Fruit fly (Drosophila melanogaster) whole organism, adult: ENCODE data around the gene CG34179.

Experiments
- CG11617 ChIP-seq: fragments of 200-800 bp; sonication (Bioruptor generic); optimal IDR thresholded peaks from 2 replicates; lab custom pipeline; 2017; ENCODE audit warnings: mild to moderate bottlenecking, missing biosample characterization, missing genetic modification reagents, missing genetic modification characterization
- CG12768 ChIP-seq: fragments of 200-800 bp; sonication (Bioruptor generic); optimal IDR thresholded peaks from 2 replicates; lab custom pipeline; 2017; ENCODE audit warnings: missing biosample characterization, missing genetic modification characterization, mild to moderate bottlenecking, moderate library complexity, missing genetic modification reagents
- CG14711 ChIP-seq: fragments of 200-800 bp; sonication (Bioruptor generic); optimal IDR thresholded peaks from 2 replicates; lab custom pipeline; 2018; ENCODE audit warnings: missing biosample characterization, mild to moderate bottlenecking, missing genetic modification characterization, moderate library complexity
- CG1620 ChIP-seq: fragments of 200-800 bp; sonication (Bioruptor generic); optimal IDR thresholded peaks from 2 replicates; lab custom pipeline; 2016; ENCODE audit warnings: missing biosample characterization, missing genetic modification characterization
- CG33017 ChIP-seq: fragments of 200-800 bp; sonication (Bioruptor generic); optimal IDR thresholded peaks from 2 replicates; lab custom pipeline; 2018; ENCODE audit warnings: missing biosample characterization, mild to moderate bottlenecking, missing genetic modification characterization, moderate library complexity
- CG5204 ChIP-seq: fragments of 200-800 bp; sonication (Bioruptor generic); optimal IDR thresholded peaks from 2 replicates; lab custom pipeline; 2016; ENCODE audit warnings: missing biosample characterization, missing genetic modification characterization
- CG7045 ChIP-seq: fragments of 200-800 bp; sonication (Bioruptor generic); optimal IDR thresholded peaks from 2 replicates; lab custom pipeline; 2017; ENCODE audit warnings: missing biosample characterization, mild to moderate bottlenecking, missing genetic modification characterization
- CG7101 ChIP-seq: fragments of 200-800 bp; sonication (Bioruptor generic); optimal IDR thresholded peaks from 2 replicates; lab custom pipeline; 2018; ENCODE audit warnings: missing biosample characterization, mild to moderate bottlenecking, missing genetic modification characterization, moderate library complexity
- Clk ChIP-seq: fragments of 200-800 bp; sonication (Bioruptor generic); optimal IDR thresholded peaks from 2 replicates; lab custom pipeline; 2017; ENCODE audit warnings: missing biosample characterization, missing genetic modification characterization
- Crg-1 ChIP-seq: fragments of 200-800 bp; sonication (Bioruptor generic); optimal IDR thresholded peaks from 2 replicates; lab custom pipeline; 2016; ENCODE audit warnings: missing biosample characterization, missing genetic modification characterization
- Hr96 ChIP-seq: fragments of 200-800 bp; sonication (Bioruptor generic); optimal IDR thresholded peaks from 2 replicates; lab custom pipeline; 2016; ENCODE audit warnings: missing biosample characterization, missing genetic modification characterization
- Mnt ChIP-seq: fragments of 200-800 bp; sonication (Bioruptor generic); optimal IDR thresholded peaks from 2 replicates; lab custom pipeline; 2016; ENCODE audit warnings: missing biosample characterization, mild to moderate bottlenecking, missing genetic modification characterization
- bab1 ChIP-seq: fragments of 200-800 bp; sonication (Bioruptor generic); optimal IDR thresholded peaks from 3 replicates; lab custom pipeline; 2019; ENCODE audit warnings: missing biosample characterization, mild to moderate bottlenecking, missing genetic modification characterization, moderate library complexity
- cic ChIP-seq: fragments of 200-800 bp; sonication (Bioruptor generic); optimal IDR thresholded peaks from 2 replicates; lab custom pipeline; 2017; ENCODE audit warnings: missing biosample characterization, mild to moderate bottlenecking, missing genetic modification characterization, moderate library complexity
- cnc ChIP-seq, 2 experiments: fragments of >200 bp; optimal IDR thresholded peaks; 2 replicates each; lab custom pipeline; 2017
- kay ChIP-seq: fragments of 200-800 bp; sonication (Bioruptor generic); peaks from one replicate; lab custom pipeline; 2016; ENCODE audit warnings: missing biosample characterization, missing genetic modification characterization, borderline replicate concordance
- ovo ChIP-seq: fragments of 200-800 bp; sonication (Bioruptor generic); optimal IDR thresholded peaks from 2 replicates; lab custom pipeline; 2016; ENCODE audit warnings: missing biosample characterization, missing genetic modification characterization
- pad ChIP-seq: fragments of 200-800 bp; sonication (Bioruptor generic); optimal IDR thresholded peaks from 3 replicates; lab custom pipeline; 2017; ENCODE audit warnings: missing biosample characterization, missing genetic modification characterization, mild to moderate bottlenecking, moderate library complexity, missing genetic modification reagents
- tj ChIP-seq: fragments of 200-800 bp; sonication (Bioruptor generic); optimal IDR thresholded peaks from 3 replicates; lab custom pipeline; 2017; ENCODE audit warnings: missing biosample characterization, mild to moderate bottlenecking, missing genetic modification characterization, moderate library complexity
- toe ChIP-seq: fragments of 200-800 bp; sonication (Bioruptor generic); optimal IDR thresholded peaks from 2 replicates; lab custom pipeline; 2016; ENCODE audit warnings: missing biosample characterization, missing genetic modification characterization

CG34179 gene

DNA sequence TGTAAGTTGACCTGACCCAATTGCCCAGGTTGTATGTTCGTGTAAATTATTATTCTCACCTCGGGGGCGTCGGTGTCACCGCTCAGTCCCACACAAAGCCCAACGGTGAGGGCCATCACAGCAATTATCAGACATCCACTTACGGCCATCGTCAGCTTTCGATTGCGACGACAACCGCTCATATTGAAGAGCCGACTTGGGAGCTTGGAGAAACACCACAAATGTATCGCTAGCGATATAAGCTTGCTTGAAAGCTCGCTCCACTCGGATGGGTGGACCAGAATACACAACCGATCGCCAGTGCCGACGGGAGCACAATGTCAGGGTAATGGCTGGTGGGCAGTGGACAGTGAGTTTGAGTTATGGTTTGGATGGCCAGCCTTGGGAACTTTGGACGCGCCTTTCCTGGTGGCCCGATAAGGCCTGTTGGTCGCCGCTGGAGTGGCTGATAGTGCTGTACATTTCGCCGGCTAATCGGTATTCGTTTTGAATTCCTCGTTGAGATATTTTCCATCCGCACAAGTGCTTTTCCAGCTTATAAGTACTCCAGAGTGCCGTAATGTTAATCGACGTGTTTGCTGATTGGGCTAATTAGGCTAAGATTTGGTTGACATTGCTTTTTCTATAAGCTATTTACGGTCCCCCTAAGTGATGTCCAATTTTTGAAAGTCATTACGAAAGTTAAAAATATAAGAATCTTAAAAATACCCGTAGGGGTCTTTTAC, 41.8 kb downstream of the CG34179 start, which contains the start of gene Gal:
Gene Gal (minus strand): TSS at position 320 of the 725 bp plus-strand sequence.
- TF ChIP-seq Mnt (GFP tag; lab: Kevin White, UChicago), result no peak
- peak; percentile 27 for TF ChIP-seq CG12768 (GFP tag; lab: Kevin White, UChicago)
- no peak for TF ChIP-seq Hr96
- TF ChIP-seq cic (GFP tag; lab: Kevin White, UChicago), result no peak
- no peak for TF ChIP-seq CG5204
- no peak for TF ChIP-seq CG1620 (GFP tag; lab: Kevin White, UChicago)

- no peak for TF ChIP-seq Clk (GFP tag; lab: Kevin White, UChicago)
- TF ChIP-seq pad (GFP tag; lab: Kevin White, UChicago), result no peak
- no peak for TF ChIP-seq Crg-1 (GFP tag; lab: Kevin White, UChicago)
- no peak for TF ChIP-seq CG1620 (GFP tag; lab: Kevin White, UChicago)
- no peak for TF ChIP-seq CG33017 (tag; lab: Kevin White, UChicago)
Observed at dm6 chr2L:6000065-6000464, 48.4 kb downstream of the CG34179 start, which contains the start of gene Tsp26A. TSS of gene Tsp26A (plus strand) at chr2L:6000228.

DNA sequence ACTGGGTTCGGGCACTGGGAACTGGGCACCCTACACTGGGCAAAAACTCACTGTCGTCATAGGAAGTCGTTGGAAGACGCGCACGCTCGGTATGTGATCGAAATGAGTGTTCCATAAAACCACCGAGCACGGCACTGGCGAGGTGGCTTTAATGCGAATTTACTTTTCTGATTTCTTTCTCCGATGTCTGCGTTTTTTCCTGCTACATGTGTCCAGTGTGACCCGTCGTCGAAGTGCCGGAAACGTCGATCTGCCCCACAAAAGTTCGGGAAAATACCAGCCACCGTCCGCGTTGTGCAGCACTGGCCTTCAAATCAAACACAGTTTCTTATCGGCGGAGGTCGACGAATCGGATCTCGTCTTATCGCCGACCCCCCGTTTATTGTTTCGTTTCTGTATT, 49.3 kb downstream of the CG34179 start, which contains the start of gene Kdm5:
Gene Kdm5 (minus strand): TSS at position 255 of the 400 bp plus-strand sequence.
- TF ChIP-seq ovo, result no peak
- no peak for TF ChIP-seq CG7045 (GFP tag; lab: Kevin White, UChicago)
- peak; percentile 8 for TF ChIP-seq Clk (GFP tag; lab: Kevin White, UChicago)
- no peak for TF ChIP-seq toe (GFP tag; lab: Kevin White, UChicago)
- TF ChIP-seq cic (GFP tag; lab: Kevin White, UChicago), result peak; percentile 32
- no peak for TF ChIP-seq kay (GFP tag; lab: Kevin White, UChicago)
- peak; percentile 72 for TF ChIP-seq Crg-1 (GFP tag; lab: Kevin White, UChicago)
- no peak for TF ChIP-seq CG5204
- peak; percentile 38 for TF ChIP-seq bab1 (GFP tag; lab: Kevin White, UChicago)
- TF ChIP-seq CG12768 (GFP tag; lab: Kevin White, UChicago), result peak; percentile 24
- peak; percentile 39 for TF ChIP-seq CG33017 (tag; lab: Kevin White, UChicago)
- TF ChIP-seq Hr96, result no peak
- no peak for TF ChIP-seq cnc (optimal IDR thresholded peaks at IDR 0.05; lab: Kevin White, UChicago)
- TF ChIP-seq CG14711, result peak; percentile 32
- peak; percentile 40 for TF ChIP-seq pad (GFP tag; lab: Kevin White, UChicago)
- peak; percentile 10 for TF ChIP-seq tj
- TF ChIP-seq CG7101 (tag; lab: Kevin White, UChicago), result peak; percentile 66
- TF ChIP-seq Mnt (GFP tag; lab: Kevin White, UChicago), result peak; percentile 76
- no peak for TF ChIP-seq CG11617 (GFP tag; lab: Kevin White, UChicago)
- peak; percentile 28 for TF ChIP-seq CG1620 (GFP tag; lab: Kevin White, UChicago)

DNA sequence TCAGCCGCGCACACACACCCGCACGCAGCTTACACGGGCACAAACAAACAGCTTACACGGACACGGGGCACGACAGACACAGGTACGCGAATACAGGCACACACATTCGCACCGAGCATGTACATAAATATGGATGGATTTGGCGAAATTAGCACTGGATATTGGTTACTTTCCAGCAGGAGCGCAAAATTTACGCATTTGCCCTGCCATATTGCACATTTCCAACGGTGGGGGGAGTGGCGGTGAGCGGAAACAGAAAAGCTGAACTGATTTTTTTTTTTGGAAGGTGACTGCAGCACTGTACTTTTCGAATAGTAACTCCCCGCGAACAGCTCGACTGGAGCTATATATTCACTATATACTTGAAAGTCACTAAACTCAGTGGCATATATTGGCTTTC, 50.1 kb downstream of the CG34179 start:
- TF ChIP-seq cic (GFP tag; lab: Kevin White, UChicago) (no peak), tj (no peak), CG33017 (tag; lab: Kevin White, UChicago) (no peak), kay (GFP tag; lab: Kevin White, UChicago) (no peak), CG7045 (GFP tag; lab: Kevin White, UChicago) (no peak), CG12768 (GFP tag; lab: Kevin White, UChicago) (no peak), CG5204 (no peak), Crg-1 (GFP tag; lab: Kevin White, UChicago) (no peak), CG14711 (no peak), cnc (optimal IDR thresholded peaks at IDR 0.05; lab: Kevin White, UChicago) (no peak), CG11617 (GFP tag; lab: Kevin White, UChicago) (no peak), ovo (no peak), Hr96 (no peak), toe (GFP tag; lab: Kevin White, UChicago) (no peak), pad (GFP tag; lab: Kevin White, UChicago) (no peak)

DNA sequence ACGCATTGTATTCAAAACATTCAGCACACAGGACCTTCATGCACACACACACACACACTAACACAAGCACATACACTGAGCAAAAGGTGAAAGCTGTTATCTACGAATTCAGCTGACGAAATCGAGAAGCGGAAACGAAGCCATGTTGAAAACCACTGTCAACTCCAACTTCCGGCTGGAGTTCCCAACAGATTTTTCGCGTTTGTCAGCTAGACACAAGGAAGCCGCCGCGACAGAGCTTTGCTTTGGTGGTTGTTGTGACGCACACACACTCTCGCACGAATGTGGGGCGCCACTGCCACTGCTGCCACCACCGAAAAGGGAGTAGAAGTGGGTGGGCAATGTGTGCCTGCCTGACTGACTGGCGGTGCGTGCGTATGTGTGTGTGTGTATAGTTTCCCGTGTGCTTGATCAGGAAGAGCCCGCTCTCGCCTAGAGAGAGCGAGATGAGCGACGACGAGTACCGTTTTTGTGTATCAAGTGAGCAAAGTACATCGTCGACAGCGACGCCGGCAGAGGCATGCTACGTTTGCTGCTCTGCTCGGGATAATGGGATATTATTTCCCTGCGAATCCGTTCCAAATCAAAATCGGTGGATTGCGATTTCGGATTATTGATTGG, 50.8 kb downstream of the CG34179 start:
- TF ChIP-seq CG7101 (tag; lab: Kevin White, UChicago) (no peak), cnc (optimal IDR thresholded peaks at IDR 0.05; lab: Kevin White, UChicago) (no peak), kay (GFP tag; lab: Kevin White, UChicago) (no peak), CG14711 (no peak), CG1620 (GFP tag; lab: Kevin White, UChicago) (no peak), CG5204 (no peak)
